Worm (Caenorhabditis elegans): Measurements from ENCODE around the gene C48B4.13.

- TF ChIP-seq tra-4 (tag; optimal IDR thresholded peaks at IDR 0.05): no peak
- TF ChIP-seq hnd-1 (tag; optimal IDR thresholded peaks at IDR 0.05): no peak
- TF ChIP-seq ama-1 (optimal IDR thresholded peaks at IDR 0.05): no peak
- TF ChIP-seq sea-1 (GFP tag; conservative IDR thresholded peaks at IDR 0.05): no peak
- no peak for TF ChIP-seq ets-7 (tag; optimal IDR thresholded peaks at IDR 0.05)
- no peak for TF ChIP-seq pes-1 (GFP tag; IDR thresholded peaks at IDR 0.05)
- no peak for TF ChIP-seq B0310.2 (tag; optimal IDR thresholded peaks at IDR 0.05)
- no peak for TF ChIP-seq tbx-37 (GFP tag; conservative IDR thresholded peaks at IDR 0.05)
- TF ChIP-seq ceh-36 (tag; optimal IDR thresholded peaks at IDR 0.05): no peak
- no peak for TF ChIP-seq hmbx-1 (tag; optimal IDR thresholded peaks at IDR 0.05)
Observed at ce11 chrIII:9558463-9558862, 10.1 kb upstream of the C48B4.13 start, which contains the start of gene C48B4.6.
